Worm (Caenorhabditis elegans): ENCODE results near the gene cyp-13A3.

cyp-13A3 gene

DNA sequence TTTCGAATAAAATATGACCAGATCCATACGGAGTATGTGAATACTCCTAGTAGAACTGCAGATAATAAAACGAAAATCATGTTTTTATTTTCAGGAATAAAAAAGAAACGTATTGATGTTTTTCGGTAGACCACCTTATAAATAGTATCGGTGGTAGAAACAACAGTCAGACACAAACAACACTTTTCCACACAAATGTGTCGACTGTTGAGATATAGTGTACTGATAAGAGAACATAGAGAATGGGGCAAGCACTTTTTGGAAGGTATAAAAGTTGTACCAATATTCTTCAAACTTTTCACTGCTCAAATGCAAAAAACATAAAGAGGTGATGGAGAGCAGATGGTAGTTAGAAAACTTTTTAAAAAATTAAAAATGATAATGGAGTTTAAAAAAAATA lies 9.5 kb upstream of the cyp-13A3 start, which contains the start of gene cyp-13A6:
cyp-13A6 (minus strand) TSS at position 180 of the 400 bp plus-strand sequence.
- no peak for TF ChIP-seq dao-5 (tag; optimal IDR thresholded peaks at IDR 0.05)

DNA sequence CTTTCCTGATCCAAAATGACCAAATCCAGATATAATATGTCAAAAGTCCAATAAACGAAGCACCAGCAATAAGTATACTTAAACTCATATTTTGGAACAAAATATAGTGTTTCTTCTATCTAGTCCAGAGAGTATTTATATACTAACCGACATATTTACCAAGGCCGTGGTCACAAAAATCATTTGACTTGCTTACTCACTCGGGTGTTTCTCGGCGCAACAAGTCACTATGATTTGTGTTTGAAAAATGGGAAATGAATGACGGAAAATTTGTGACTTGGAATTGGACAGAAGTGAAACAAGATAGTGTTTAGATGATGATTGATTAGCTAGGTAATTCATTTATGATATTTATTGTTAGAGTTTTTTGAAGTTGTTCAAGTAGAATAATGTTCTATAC lies 7.2 kb upstream of the cyp-13A3 start, which contains the start of gene cyp-13A5:
cyp-13A5 (minus strand) TSS at position 112 of the 400 bp plus-strand sequence.
- TF ChIP-seq him-1 (tag; optimal IDR thresholded peaks at IDR 0.05) = no peak
- no peak for TF ChIP-seq W03F9.2 (tag; optimal IDR thresholded peaks at IDR 0.05)
- TF ChIP-seq dao-5 (tag; optimal IDR thresholded peaks at IDR 0.05) = no peak

- no peak for TF ChIP-seq dao-5 (tag; optimal IDR thresholded peaks at IDR 0.05)
- no peak for TF ChIP-seq him-1 (tag; optimal IDR thresholded peaks at IDR 0.05)
- TF ChIP-seq W03F9.2 (tag; optimal IDR thresholded peaks at IDR 0.05) = no peak
Measured at ce11 chrII:9797664-9798063, 4.6 kb upstream of the cyp-13A3 start, which contains the start of gene cyp-13A4. cyp-13A4 (minus strand) TSS chrII:9797740.

- TF ChIP-seq dao-5 (tag; optimal IDR thresholded peaks at IDR 0.05) = no peak
Measured at ce11 chrII:9791185-9791584, 1.9 kb downstream of the cyp-13A3 start.

ce11 chrII:9787395-9788152 lies 5.5 kb downstream of the cyp-13A3 start, which contains the start of gene cyp-13A2:
cyp-13A2 (minus strand) TSS chrII:9787629.
- TF ChIP-seq W03F9.2 (tag; optimal IDR thresholded peaks at IDR 0.05) (no peak), dao-5 (tag; optimal IDR thresholded peaks at IDR 0.05) (no peak), him-1 (tag; optimal IDR thresholded peaks at IDR 0.05) (no peak)

DNA sequence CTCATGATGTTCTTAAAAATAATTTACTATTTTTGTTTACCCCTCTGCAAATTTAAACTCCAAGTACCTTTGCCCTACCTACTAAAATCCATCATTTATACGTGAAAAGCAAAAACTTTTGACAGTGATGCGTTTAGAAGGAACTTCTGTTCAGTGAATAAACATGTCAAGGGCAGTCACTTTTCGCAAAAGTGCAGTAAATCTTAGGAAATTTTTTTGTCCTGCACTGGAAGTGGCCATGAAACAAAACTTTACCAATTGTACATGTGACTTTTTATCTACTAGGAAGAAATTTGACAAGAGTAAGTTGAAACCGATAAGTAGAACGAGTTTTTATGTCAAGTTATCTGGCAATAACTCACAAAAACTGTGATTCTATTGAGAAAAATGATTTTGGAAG lies 6.9 kb downstream of the cyp-13A3 start:
- no peak for TF ChIP-seq dao-5 (tag; optimal IDR thresholded peaks at IDR 0.05)

- TF ChIP-seq him-1 (tag; optimal IDR thresholded peaks at IDR 0.05) (no peak), W03F9.2 (tag; optimal IDR thresholded peaks at IDR 0.05) (no peak), dao-5 (tag; optimal IDR thresholded peaks at IDR 0.05) (no peak)
Measured at ce11 chrII:9782337-9782736, 10.8 kb downstream of the cyp-13A3 start, which contains the start of gene T10B9.14. T10B9.14 (minus strand) TSS chrII:9782437.

DNA sequence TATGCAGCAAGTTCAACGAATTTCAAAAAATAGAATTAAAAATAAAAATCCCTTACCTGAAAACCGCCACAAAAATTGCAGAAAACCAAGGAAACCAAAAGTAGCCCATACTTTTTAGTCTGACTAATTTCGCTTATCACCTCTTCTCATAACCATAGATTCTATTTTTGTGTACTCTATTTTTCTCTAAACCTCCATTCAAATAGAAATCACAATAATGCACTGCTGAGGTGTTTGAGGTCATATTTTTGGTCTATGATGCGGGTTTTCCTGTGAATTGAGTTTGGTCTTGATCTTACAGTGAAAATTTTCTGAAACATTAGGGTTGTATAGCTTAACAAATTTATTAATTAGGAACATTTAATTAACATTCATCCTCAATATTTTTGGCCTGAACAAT lies 11.3 kb downstream of the cyp-13A3 start, which contains the start of gene cyp-13A1:
cyp-13A1 (minus strand) TSS at position 156 of the 400 bp plus-strand sequence.
- TF ChIP-seq W03F9.2 (tag; optimal IDR thresholded peaks at IDR 0.05) (no peak), him-1 (tag; optimal IDR thresholded peaks at IDR 0.05) (no peak), dao-5 (tag; optimal IDR thresholded peaks at IDR 0.05) (no peak)

ce11 chrII:9778495-9778894 lies 14.6 kb downstream of the cyp-13A3 start:
- TF ChIP-seq W03F9.2 (tag; optimal IDR thresholded peaks at IDR 0.05) = no peak
- TF ChIP-seq him-1 (tag; optimal IDR thresholded peaks at IDR 0.05) = no peak
- TF ChIP-seq dao-5 (tag; optimal IDR thresholded peaks at IDR 0.05) = no peak

ce11 chrII:9775790-9776189 lies 17.3 kb downstream of the cyp-13A3 start, which contains the start of gene T10B9.9:
T10B9.9 (minus strand) TSS chrII:9775890.
- TF ChIP-seq him-1 (tag; optimal IDR thresholded peaks at IDR 0.05) = no peak
- TF ChIP-seq W03F9.2 (tag; optimal IDR thresholded peaks at IDR 0.05) = no peak
- no peak for TF ChIP-seq dao-5 (tag; optimal IDR thresholded peaks at IDR 0.05)

ce11 chrII:9774653-9775052 lies 18.4 kb downstream of the cyp-13A3 start:
- TF ChIP-seq him-1 (tag; optimal IDR thresholded peaks at IDR 0.05) (peak; percentile 32), W03F9.2 (tag; optimal IDR thresholded peaks at IDR 0.05) (peak; percentile 54), dao-5 (tag; optimal IDR thresholded peaks at IDR 0.05) (peak; percentile 6)

- no peak for TF ChIP-seq W03F9.2 (tag; optimal IDR thresholded peaks at IDR 0.05)
- TF ChIP-seq dao-5 (tag; optimal IDR thresholded peaks at IDR 0.05) = no peak
- TF ChIP-seq him-1 (tag; optimal IDR thresholded peaks at IDR 0.05) = no peak
Measured at ce11 chrII:9773892-9774581, 19.1 kb downstream of the cyp-13A3 start, which contains the start of gene ZK1321.4. ZK1321.4 (minus strand) TSS chrII:9773942.

DNA sequence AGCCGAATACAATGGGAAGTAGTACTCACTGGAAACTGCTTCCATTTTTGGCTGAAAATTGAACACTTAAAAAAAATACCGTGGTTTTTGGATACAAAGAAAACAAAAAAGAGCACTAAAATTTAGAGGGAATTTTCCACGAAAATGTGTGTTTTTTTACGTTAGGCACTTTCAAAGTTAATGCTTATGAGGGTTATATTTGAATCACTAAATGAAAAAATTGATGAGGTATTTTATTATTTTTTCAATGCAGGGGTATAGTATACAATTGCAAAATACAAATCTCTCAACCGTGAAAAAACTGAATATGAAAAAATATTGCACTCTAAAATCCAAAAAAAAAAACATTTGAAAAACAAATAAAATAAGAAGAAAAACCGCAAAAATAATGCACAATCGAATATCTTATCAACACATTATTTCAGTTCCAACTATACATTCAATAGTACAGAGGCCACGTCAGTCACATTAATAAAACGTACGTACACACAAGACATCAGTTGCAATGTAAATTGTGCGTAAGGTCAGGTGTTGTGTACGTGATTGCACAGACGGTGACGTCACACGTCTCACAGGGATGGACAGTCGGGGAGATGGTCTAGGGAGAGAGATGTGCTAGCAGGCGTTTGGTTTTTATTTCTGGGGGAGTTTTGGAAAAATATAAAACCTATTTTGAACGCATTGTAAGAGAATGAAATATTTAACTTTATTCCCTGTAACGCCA lies 23.1 kb downstream of the cyp-13A3 start, which contains the start of gene aqp-10:
aqp-10 (minus strand) TSS at position 51 of the 724 bp plus-strand sequence.
- TF ChIP-seq W03F9.2 (tag; optimal IDR thresholded peaks at IDR 0.05) (peak; percentile 53), dao-5 (tag; optimal IDR thresholded peaks at IDR 0.05) (no peak)

All from whole organism, L4/young adult.